Fruit fly (Drosophila melanogaster): Measurements from ENCODE around the gene Nhe3.

Nhe3 gene

dm6 chr2L:6717460-6717859, 33.3 kb upstream of the Nhe3 start, which contains the start of gene Aatf (continued):
- no peak for TF ChIP-seq Hr51 (GFP tag; optimal IDR thresholded peaks at IDR 0.05)
- TF ChIP-seq Nf-YA (GFP tag; IDR thresholded peaks at IDR 0.05), result no peak
- peak; percentile 24 for TF ChIP-seq Lhr (GFP tag; optimal IDR thresholded peaks at IDR 0.05)
- TF ChIP-seq CG2199 (GFP tag; IDR thresholded peaks at IDR 0.05), result no peak
- no peak for TF ChIP-seq unpg (GFP tag; optimal IDR thresholded peaks at IDR 0.05)
- no peak for TF ChIP-seq CG3163 (GFP tag; optimal IDR thresholded peaks at IDR 0.05)
- TF ChIP-seq tll (GFP tag; optimal IDR thresholded peaks at IDR 0.05), result no peak
- no peak for TF ChIP-seq Hr39 (optimal IDR thresholded peaks at IDR 0.05)
- no peak for TF ChIP-seq z (GFP tag; IDR thresholded peaks at IDR 0.05)
- TF ChIP-seq tx (GFP tag; optimal IDR thresholded peaks at IDR 0.05), result no peak
- TF ChIP-seq Ssrp (tag; optimal IDR thresholded peaks at IDR 0.05), result no peak
- TF ChIP-seq btn (GFP tag; optimal IDR thresholded peaks at IDR 0.05), result no peak
- TF ChIP-seq BtbVII (GFP tag; optimal IDR thresholded peaks at IDR 0.05), result no peak
- TF ChIP-seq CG14014 (GFP tag; IDR thresholded peaks at IDR 0.05), result no peak
- no peak for TF ChIP-seq corto (GFP tag; optimal IDR thresholded peaks at IDR 0.05)
- no peak for TF ChIP-seq CG12744 (GFP tag; optimal IDR thresholded peaks at IDR 0.05)
- TF ChIP-seq al (GFP tag; IDR thresholded peaks at IDR 0.05), result no peak
- no peak for TF ChIP-seq Rx (GFP tag; IDR thresholded peaks at IDR 0.05)
- TF ChIP-seq Chrac-16 (GFP tag; optimal IDR thresholded peaks at IDR 0.05), result no peak
- TF ChIP-seq ase (GFP tag; IDR thresholded peaks at IDR 0.05), result no peak
- peak; percentile 8 for TF ChIP-seq Ets97D (GFP tag; optimal IDR thresholded peaks at IDR 0.05)
- peak; percentile 50 for TF ChIP-seq CG10267 (tag; optimal IDR thresholded peaks at IDR 0.05)
- no peak for TF ChIP-seq ac (GFP tag; optimal IDR thresholded peaks at IDR 0.05)
- TF ChIP-seq Hmx (GFP tag; optimal IDR thresholded peaks at IDR 0.05), result no peak
- no peak for TF ChIP-seq CG30020 (tag; optimal IDR thresholded peaks at IDR 0.05)
- no peak for TF ChIP-seq CG2202 (tag; optimal IDR thresholded peaks at IDR 0.05)
- no peak for TF ChIP-seq Lpt (GFP tag; optimal IDR thresholded peaks at IDR 0.05)
- TF ChIP-seq CG16863 (GFP tag; optimal IDR thresholded peaks at IDR 0.05), result no peak
- TF ChIP-seq CG9817 (tag; optimal IDR thresholded peaks at IDR 0.05), result no peak
- no peak for TF ChIP-seq twi (tag; optimal IDR thresholded peaks at IDR 0.05)
- TF ChIP-seq disco-r (GFP tag; optimal IDR thresholded peaks at IDR 0.05), result no peak
- no peak for TF ChIP-seq CG31441 (GFP tag; IDR thresholded peaks at IDR 0.05)
- TF ChIP-seq CG4404 (GFP tag; IDR thresholded peaks at IDR 0.05), result no peak
- TF ChIP-seq C15 (GFP tag; IDR thresholded peaks at IDR 0.05), result no peak
- no peak for TF ChIP-seq CG15269 (tag; optimal IDR thresholded peaks at IDR 0.05)
- TF ChIP-seq zen (tag; optimal IDR thresholded peaks at IDR 0.05), result no peak
- no peak for TF ChIP-seq gsb-n (tag; optimal IDR thresholded peaks at IDR 0.05)
- TF ChIP-seq CHES-1-like (GFP tag; optimal IDR thresholded peaks at IDR 0.05), result no peak
- TF ChIP-seq fu2 (GFP tag; optimal IDR thresholded peaks at IDR 0.05), result no peak
- TF ChIP-seq CG13894 (tag; optimal IDR thresholded peaks at IDR 0.05), result no peak
- TF ChIP-seq CkIIα-i1 (GFP tag; IDR thresholded peaks at IDR 0.05), result no peak
- peak; percentile 22 for TF ChIP-seq CG17829 (tag; optimal IDR thresholded peaks at IDR 0.05)
- peak; percentile 13 for TF ChIP-seq Antp (GFP tag; optimal IDR thresholded peaks at IDR 0.05)
- peak; percentile 32 for TF ChIP-seq HmgZ (tag; optimal IDR thresholded peaks at IDR 0.05)
- TF ChIP-seq D (optimal IDR thresholded peaks at IDR 0.05), result no peak
- TF ChIP-seq D (GFP tag; optimal IDR thresholded peaks at IDR 0.05), result no peak
- no peak for TF ChIP-seq CG12236 (GFP tag; optimal IDR thresholded peaks at IDR 0.05)
- TF ChIP-seq Gug (GFP tag; IDR thresholded peaks at IDR 0.05), result no peak
- peak; percentile 83 for TF ChIP-seq bbx (GFP tag; IDR thresholded peaks at IDR 0.05; ENCODE audit: partially characterized antibody)
- no peak for TF ChIP-seq Mad (GFP tag; optimal IDR thresholded peaks at IDR 0.05)
- TF ChIP-seq CG10654 (GFP tag; optimal IDR thresholded peaks at IDR 0.05), result no peak
- no peak for TF ChIP-seq Deaf1 (tag; optimal IDR thresholded peaks at IDR 0.05)
- TF ChIP-seq dmrt11E (tag; optimal IDR thresholded peaks at IDR 0.05), result no peak
